Fruit fly (Drosophila melanogaster) whole organism, embryonic: ENCODE data around the gene Gas8.

Source experiments
- C15 ChIP-seq: fragments of 200-800 bp; sonication (Bioruptor generic); IDR thresholded peaks from 3 replicates; pipeline ENCODE4 v1.3.6; 2022; ENCODE audit warnings: missing biosample characterization, missing genetic modification characterization
- CG10267 ChIP-seq: fragments of 200-800 bp; sonication (Bioruptor generic); optimal IDR thresholded peaks from 2 replicates; lab custom pipeline; 2018; ENCODE audit warnings: missing biosample characterization, mild to moderate bottlenecking, missing genetic modification characterization, moderate library complexity
- CG10366 ChIP-seq: fragments of 200-800 bp; sonication (Bioruptor generic); IDR thresholded peaks from 2 replicates; pipeline ENCODE4 v1.3.6; 2022; ENCODE audit warnings: missing biosample characterization, missing genetic modification characterization
- CG12236 ChIP-seq: fragments of 200-800 bp; sonication (Bioruptor generic); optimal IDR thresholded peaks from 2 replicates; lab custom pipeline; 2016; ENCODE audit warnings: missing biosample characterization, missing genetic modification characterization
- CG13775 ChIP-seq: fragments of 200-800 bp; sonication (Bioruptor generic); optimal IDR thresholded peaks from 3 replicates; lab custom pipeline; 2017; ENCODE audit warnings: missing biosample characterization, mild to moderate bottlenecking, missing genetic modification characterization
- CG14014 ChIP-seq: fragments of 200-800 bp; sonication (Bioruptor generic); IDR thresholded peaks from 2 replicates; pipeline ENCODE4 v1.3.6; 2022; ENCODE audit warnings: missing biosample characterization, missing genetic modification characterization
- CG14050 ChIP-seq: fragments of 200-800 bp; sonication (Bioruptor generic); IDR thresholded peaks from 3 replicates; pipeline ENCODE4 v1.3.6; 2022; ENCODE audit warnings: missing biosample characterization, missing genetic modification characterization
- CG15696 ChIP-seq: fragments of 200-800 bp; sonication (Bioruptor generic); optimal IDR thresholded peaks from 2 replicates; lab custom pipeline; 2019; ENCODE audit warnings: missing biosample characterization, mild to moderate bottlenecking, missing genetic modification characterization, moderate library complexity
- CG1602 ChIP-seq: fragments of 200-800 bp; sonication (Bioruptor generic); optimal IDR thresholded peaks from 3 replicates; lab custom pipeline; 2016; ENCODE audit warnings: missing biosample characterization, missing genetic modification characterization
- CG17328 ChIP-seq: fragments of 200-800 bp; sonication (Bioruptor generic); IDR thresholded peaks from 2 replicates; pipeline ENCODE4 v1.3.6; 2022; ENCODE audit warnings: missing biosample characterization, missing genetic modification characterization
- CG17361 ChIP-seq: fragments of 200-800 bp; sonication (Bioruptor generic); IDR thresholded peaks from 3 replicates; pipeline ENCODE4 v1.3.6; 2022; ENCODE audit warnings: missing biosample characterization, missing genetic modification characterization
- CG17612 ChIP-seq: fragments of 200-800 bp; sonication (Bioruptor generic); IDR thresholded peaks from 2 replicates; pipeline ENCODE4 v1.3.6; 2022; ENCODE audit warnings: missing biosample characterization, missing genetic modification characterization
- CG18262 ChIP-seq: fragments of 200-800 bp; optimal IDR thresholded peaks from 3 replicates; lab custom pipeline; 2019; ENCODE audit warnings: missing biosample characterization, mild to moderate bottlenecking, missing genetic modification characterization, moderate library complexity
- CG18599 ChIP-seq: fragments of 200-800 bp; sonication (Bioruptor generic); optimal IDR thresholded peaks from 3 replicates; lab custom pipeline; 2017; ENCODE audit warnings: missing biosample characterization, missing genetic modification characterization, mild to moderate bottlenecking, moderate library complexity, missing genetic modification reagents
- CG2875 ChIP-seq: fragments of 200-800 bp; sonication (Bioruptor generic); optimal IDR thresholded peaks from 2 replicates; lab custom pipeline; 2017; ENCODE audit warnings: missing biosample characterization, mild to moderate bottlenecking, missing genetic modification characterization, missing genetic modification reagents
- CG30403 ChIP-seq: fragments of 200-800 bp; sonication (Bioruptor generic); optimal IDR thresholded peaks from 3 replicates; lab custom pipeline; 2016; ENCODE audit warnings: missing biosample characterization, missing genetic modification characterization
- CG32772 ChIP-seq: fragments of 200-800 bp; sonication (Bioruptor generic); IDR thresholded peaks from 2 replicates; pipeline ENCODE4 v1.3.6; 2022; ENCODE audit warnings: missing biosample characterization, missing genetic modification characterization
- CG6854 ChIP-seq: fragments of 200-800 bp; sonication (Bioruptor generic); optimal IDR thresholded peaks from 3 replicates; lab custom pipeline; 2017; ENCODE audit warnings: missing biosample characterization, mild to moderate bottlenecking, missing genetic modification characterization
- CG8089 ChIP-seq: fragments of 200-800 bp; sonication (Bioruptor generic); optimal IDR thresholded peaks from 3 replicates; lab custom pipeline; 2016; ENCODE audit warnings: missing biosample characterization, missing genetic modification characterization
- CG9727 ChIP-seq: fragments of 200-800 bp; sonication (Bioruptor generic); optimal IDR thresholded peaks from 3 replicates; lab custom pipeline; 2017; ENCODE audit warnings: missing biosample characterization, mild to moderate bottlenecking, missing genetic modification characterization
- CG9932 ChIP-seq: fragments of 200-800 bp; sonication (Bioruptor generic); IDR thresholded peaks from 2 replicates; pipeline ENCODE4 v1.3.6; 2022; ENCODE audit warnings: missing biosample characterization, missing genetic modification characterization
- Chrac-16 ChIP-seq: fragments of 200-800 bp; sonication (Bioruptor generic); optimal IDR thresholded peaks from 3 replicates; lab custom pipeline; 2016; ENCODE audit warnings: missing biosample characterization, missing genetic modification characterization
- D19A ChIP-seq: fragments of 200-800 bp; optimal IDR thresholded peaks from 3 replicates; lab custom pipeline; 2019; ENCODE audit warnings: missing biosample characterization, mild to moderate bottlenecking, missing genetic modification characterization, moderate library complexity
- Ets97D ChIP-seq: fragments of 200-800 bp; sonication (Bioruptor generic); optimal IDR thresholded peaks from 3 replicates; lab custom pipeline; 2016; ENCODE audit warnings: missing biosample characterization, missing genetic modification characterization
- Fer2 ChIP-seq: fragments of 200-800 bp; sonication (Bioruptor generic); optimal IDR thresholded peaks from 2 replicates; lab custom pipeline; 2018; ENCODE audit warnings: missing biosample characterization, mild to moderate bottlenecking, missing genetic modification characterization, moderate library complexity
- H2.0 ChIP-seq: fragments of 200-800 bp; sonication (Bioruptor generic); IDR thresholded peaks from 2 replicates; pipeline ENCODE4 v1.3.6; 2022; ENCODE audit warnings: missing biosample characterization, missing genetic modification characterization
- Hr51 ChIP-seq, 2 experiments: fragments of 200-800 bp; sonication (Bioruptor generic); optimal IDR thresholded peaks; 2 replicates in 1 of 2; 3 replicates in 1 of 2; lab custom pipeline; 2016 to 2018; ENCODE audit warnings: missing biosample characterization in 2 of 2, missing genetic modification characterization in 2 of 2, mild to moderate bottlenecking in 1 of 2, moderate library complexity in 1 of 2
- Hsf ChIP-seq: fragments of 200-800 bp; sonication (Bioruptor generic); optimal IDR thresholded peaks from 3 replicates; lab custom pipeline; 2016; ENCODE audit warnings: missing biosample characterization, missing genetic modification characterization
- Max ChIP-seq: fragments of 200-800 bp; sonication (Bioruptor generic); optimal IDR thresholded peaks from 2 replicates; lab custom pipeline; 2016; ENCODE audit warnings: missing biosample characterization, mild to moderate bottlenecking, missing genetic modification characterization
- NC2β ChIP-seq: fragments of 200-800 bp; sonication (Bioruptor generic); optimal IDR thresholded peaks from 2 replicates; lab custom pipeline; 2016; ENCODE audit warnings: missing biosample characterization, missing genetic modification characterization
- NFAT ChIP-seq: fragments of 200-800 bp; sonication (Bioruptor generic); IDR thresholded peaks from 2 replicates; pipeline ENCODE4 v1.3.6; 2022; ENCODE audit warnings: missing biosample characterization, missing genetic modification characterization
- NfI ChIP-seq: fragments of 200-800 bp; sonication (Bioruptor generic); optimal IDR thresholded peaks from 3 replicates; lab custom pipeline; 2018; ENCODE audit warnings: missing biosample characterization, mild to moderate bottlenecking, missing genetic modification characterization, moderate library complexity
- Oli ChIP-seq: fragments of 200-800 bp; sonication (Bioruptor generic); optimal IDR thresholded peaks from 2 replicates; lab custom pipeline; 2018; ENCODE audit warnings: missing biosample characterization, mild to moderate bottlenecking, missing genetic modification characterization, moderate library complexity
- br ChIP-seq: fragments of >200 bp; optimal IDR thresholded peaks from 2 replicates; lab custom pipeline; 2017
- ci ChIP-seq: fragments of 200-800 bp; sonication (Bioruptor generic); IDR thresholded peaks from 3 replicates; pipeline ENCODE4 v1.3.6; 2022; ENCODE audit warnings: missing biosample characterization, missing genetic modification characterization
- dmrt11E ChIP-seq: fragments of 200-800 bp; sonication (Bioruptor generic); optimal IDR thresholded peaks from 3 replicates; lab custom pipeline; 2018; ENCODE audit warnings: missing biosample characterization, mild to moderate bottlenecking, missing genetic modification characterization, moderate library complexity
- en ChIP-seq: fragments of 200-800 bp; sonication (Bioruptor generic); optimal IDR thresholded peaks from 2 replicates; lab custom pipeline; 2016; ENCODE audit warnings: missing biosample characterization, missing genetic modification characterization
- fd64A ChIP-seq: fragments of 200-800 bp; sonication (Bioruptor generic); optimal IDR thresholded peaks from 3 replicates; lab custom pipeline; 2018; ENCODE audit warnings: missing biosample characterization, mild to moderate bottlenecking, missing genetic modification characterization
- gsb ChIP-seq: fragments of 200-800 bp; sonication (Bioruptor generic); IDR thresholded peaks from 2 replicates; pipeline ENCODE4 v1.3.6; 2022; ENCODE audit warnings: missing biosample characterization, missing genetic modification characterization
- gt ChIP-seq: fragments of 200-800 bp; sonication (Bioruptor generic); IDR thresholded peaks from 2 replicates; pipeline ENCODE4 v1.3.6; 2022; ENCODE audit warnings: missing biosample characterization, missing genetic modification characterization
- ham ChIP-seq: fragments of 200-800 bp; sonication (Bioruptor generic); IDR thresholded peaks from 2 replicates; pipeline ENCODE4 v1.3.6; 2022; ENCODE audit warnings: missing biosample characterization, missing genetic modification characterization
- her ChIP-seq: fragments of 200-800 bp; sonication (Bioruptor generic); optimal IDR thresholded peaks from 2 replicates; lab custom pipeline; 2016; ENCODE audit warnings: missing biosample characterization, missing genetic modification characterization
- lilli ChIP-seq: fragments of 200-800 bp; sonication (Bioruptor generic); optimal IDR thresholded peaks from 3 replicates; lab custom pipeline; 2016; ENCODE audit warnings: missing biosample characterization, missing genetic modification characterization
- nmo ChIP-seq: fragments of 200-800 bp; sonication (Bioruptor generic); optimal IDR thresholded peaks from 2 replicates; lab custom pipeline; 2018; ENCODE audit warnings: missing biosample characterization, mild to moderate bottlenecking, missing genetic modification characterization, moderate library complexity
- oc ChIP-seq: fragments of 200-800 bp; sonication (Bioruptor generic); optimal IDR thresholded peaks from 2 replicates; lab custom pipeline; 2018; ENCODE audit warnings: missing biosample characterization, mild to moderate bottlenecking, missing genetic modification characterization, moderate library complexity
- sc ChIP-seq, 3 experiments: fragments of >200 bp in 2 of 3; fragments of 200-800 bp in 1 of 3; sonication (Bioruptor generic) in 1 of 3; optimal IDR thresholded peaks; 2 replicates in 2 of 3; 3 replicates in 1 of 3; lab custom pipeline; 2017; ENCODE audit warnings: mild to moderate bottlenecking in 1 of 3, missing biosample characterization in 1 of 3, missing genetic modification characterization in 1 of 3, missing genetic modification reagents in 1 of 3
- sd ChIP-seq: fragments of 200-800 bp; sonication (Bioruptor generic); optimal IDR thresholded peaks from 3 replicates; lab custom pipeline; 2018; ENCODE audit warnings: missing biosample characterization, mild to moderate bottlenecking, missing genetic modification characterization, moderate library complexity
- sens-2 ChIP-seq: fragments of 200-800 bp; sonication (Bioruptor generic); IDR thresholded peaks from 2 replicates; pipeline ENCODE4 v1.3.6; 2022; ENCODE audit warnings: missing biosample characterization, missing genetic modification characterization
- slou ChIP-seq: fragments of 200-800 bp; sonication (Bioruptor generic); optimal IDR thresholded peaks from 3 replicates; lab custom pipeline; 2016; ENCODE audit warnings: missing biosample characterization, missing genetic modification characterization
- stc ChIP-seq: fragments of 200-800 bp; sonication (Bioruptor generic); IDR thresholded peaks from 2 replicates; pipeline ENCODE4 v1.3.6; 2022; ENCODE audit warnings: missing biosample characterization, missing genetic modification characterization
- ttk ChIP-seq: fragments of 200-800 bp; sonication (Bioruptor generic); IDR thresholded peaks from 2 replicates; pipeline ENCODE4 v2.1.2; 2022; ENCODE audit warnings: missing biosample characterization, missing genetic modification characterization

The Gas8 gene

DNA sequence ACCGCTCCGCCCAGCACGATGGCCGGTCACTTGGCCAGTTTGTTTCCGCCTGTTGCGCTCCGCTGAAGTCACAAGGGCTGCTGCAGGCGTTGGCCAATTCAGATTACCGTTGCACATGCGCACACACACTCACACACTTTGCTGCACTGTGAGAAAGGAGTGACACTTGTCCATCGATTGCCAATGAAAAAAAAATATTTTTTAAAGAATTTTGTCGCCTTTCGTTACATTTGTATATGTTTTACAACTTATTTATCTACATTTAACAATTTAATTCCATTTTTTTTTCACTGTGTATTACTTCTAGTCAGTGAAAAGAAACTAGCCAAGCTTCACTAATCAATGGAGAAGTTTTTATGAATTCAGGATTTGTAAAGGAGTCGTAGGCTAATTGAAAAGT, 28.6 kb downstream of the Gas8 start (continued):
- TF ChIP-seq nmo (GFP tag; lab: Kevin White, UChicago) (peak; percentile 43), CG17328 (GFP tag; lab: Robert Waterston, UW) (peak; percentile 58; the same call in 1 of the 2 replicates), Oli (tag; lab: Kevin White, UChicago) (peak; percentile 40), CG10267 (tag; lab: Kevin White, UChicago) (peak; percentile 31), gsb (GFP tag; lab: Robert Waterston, UW) (no peak), CG18262 (tag; lab: Kevin White, UChicago) (peak; percentile 51), Hr51 (GFP tag; optimal IDR thresholded peaks at IDR 0.05; lab: Kevin White, UChicago) (peak in 1 of 2 experiments; percentile 59), CG10366 (GFP tag; lab: Robert Waterston, UW) (peak; percentile 44; the same call in 1 of the 2 replicates), CG14050 (GFP tag; lab: Robert Waterston, UW) (peak; percentile 13; the same call in 1 of the 3 replicates), CG18599 (GFP tag; lab: Kevin White, UChicago) (no peak), ci (GFP tag; lab: Robert Waterston, UW) (peak; percentile 58; the same call in 1 of the 3 replicates), Max (GFP tag; lab: Kevin White, UChicago) (peak; percentile 3), Fer2 (tag; lab: Kevin White, UChicago) (no peak), sens-2 (GFP tag; lab: Robert Waterston, UW) (0 out of 2 replicates have a peak, but pooled peaks have one; percentile 26), CG13775 (GFP tag; lab: Kevin White, UChicago) (peak; percentile 21), CG1602 (GFP tag; lab: Kevin White, UChicago) (peak; percentile 16), CG32772 (GFP tag; lab: Robert Waterston, UW) (peak; percentile 69), br (lab: Kevin White, UChicago) (no peak), CG17361 (GFP tag; lab: Robert Waterston, UW) (peak; percentile 63), gt (GFP tag; lab: Robert Waterston, UW) (0 out of 2 replicates have a peak, but pooled peaks have one; percentile 20), fd64A (GFP tag; lab: Kevin White, UChicago) (no peak), lilli (GFP tag; lab: Kevin White, UChicago) (peak; percentile 28), Hsf (GFP tag; lab: Kevin White, UChicago) (peak; percentile 21), dmrt11E (tag; lab: Kevin White, UChicago) (peak; percentile 55), stc (GFP tag; lab: Robert Waterston, UW) (0 out of 2 replicates have a peak, but pooled peaks have one; percentile 9), CG15696 (tag; lab: Kevin White, UChicago) (peak; percentile 20), CG2875 (no peak), CG12236 (GFP tag; lab: Kevin White, UChicago) (no peak), Ets97D (GFP tag; lab: Kevin White, UChicago) (peak; percentile 8), sc (optimal IDR thresholded peaks at IDR 0.05; lab: Kevin White, UChicago) (no peak), sc (GFP tag; optimal IDR thresholded peaks at IDR 0.05; lab: Kevin White, UChicago) (peak; percentile 50), NFAT (GFP tag; lab: Robert Waterston, UW) (no peak), en (GFP tag; lab: Kevin White, UChicago) (no peak), Chrac-16 (peak; percentile 31), oc (tag; lab: Kevin White, UChicago) (peak; percentile 12), CG14014 (GFP tag; lab: Robert Waterston, UW) (0 out of 2 replicates have a peak, but pooled peaks have one; percentile 26), ttk (peak; percentile 63), ham (GFP tag; lab: Robert Waterston, UW) (no peak), CG6854 (GFP tag; lab: Kevin White, UChicago) (no peak), NfI (GFP tag; lab: Kevin White, UChicago) (no peak), C15 (no peak), CG17612 (no peak), D19A (tag; lab: Kevin White, UChicago) (peak; percentile 11), CG30403 (peak; percentile 49), NC2β (GFP tag; lab: Kevin White, UChicago) (no peak), CG9932 (GFP tag; lab: Robert Waterston, UW) (peak; percentile 15; the same call in 1 of the 2 replicates), slou (GFP tag; lab: Kevin White, UChicago) (no peak), sd (no peak), CG9727 (GFP tag; lab: Kevin White, UChicago) (peak; percentile 50), CG8089 (GFP tag; lab: Kevin White, UChicago) (peak; percentile 25), H2.0 (GFP tag; lab: Robert Waterston, UW) (peak; percentile 35; the same call in 1 of the 2 replicates), her (no peak)
